Worm (Caenorhabditis elegans) whole organism, late embryonic: ENCODE measurements around the gene sax-2.

ENCODE experiments used
- C38D4.7 ChIP-seq: fragments of 200-800 bp; sonication (Bioruptor generic); optimal IDR thresholded peaks from 2 replicates; lab custom pipeline; 2018; ENCODE audit warnings: mild to moderate bottlenecking, missing genetic modification characterization, moderate library complexity, missing compliant biosample characterization
- K09A11.1 ChIP-seq: sonication (generic microtip); optimal IDR thresholded peaks from 2 replicates; lab custom pipeline; 2017; ENCODE audit warnings: antibody characterized with exemption, mild to moderate bottlenecking, missing genetic modification characterization, missing compliant biosample characterization; ENCODE audit not compliant: insufficient read depth
- T23F11.4 ChIP-seq: fragments of 200-800 bp; sonication (Bioruptor generic); optimal IDR thresholded peaks from 2 replicates; lab custom pipeline; 2018; ENCODE audit warnings: mild to moderate bottlenecking, missing genetic modification characterization, missing compliant biosample characterization
- Y22D7AL.16 ChIP-seq: sonication (generic microtip); optimal IDR thresholded peaks from 2 replicates; lab custom pipeline; 2016; ENCODE audit warnings: missing genetic modification characterization, missing compliant biosample characterization
- ahr-1 ChIP-seq: sonication (generic microtip); optimal IDR thresholded peaks from 2 replicates; lab custom pipeline; 2016; ENCODE audit warnings: missing genetic modification characterization, missing compliant biosample characterization
- ceh-19 ChIP-seq: fragments of 200-800 bp; sonication (Bioruptor generic); optimal IDR thresholded peaks from 2 replicates; lab custom pipeline; 2018; ENCODE audit warnings: mild to moderate bottlenecking, missing genetic modification characterization, missing compliant biosample characterization
- ceh-2 ChIP-seq: sonication (generic microtip); optimal IDR thresholded peaks from 2 replicates; lab custom pipeline; 2016; ENCODE audit warnings: missing genotype, missing genetic modification characterization, missing compliant biosample characterization
- ceh-22 ChIP-seq: sonication (generic microtip); optimal IDR thresholded peaks from 2 replicates; lab custom pipeline; 2017; ENCODE audit warnings: missing biosample characterization, missing genetic modification characterization
- ceh-31 ChIP-seq: sonication (generic microtip); optimal IDR thresholded peaks from 2 replicates; lab custom pipeline; 2016; ENCODE audit warnings: missing genetic modification characterization, missing compliant biosample characterization
- ceh-45 ChIP-seq: fragments of 200-800 bp; sonication (Bioruptor generic); IDR thresholded peaks from 2 replicates; pipeline ENCODE4 v1.3.6; 2022; ENCODE audit warnings: missing genetic modification reagents, missing genetic modification characterization, missing compliant biosample characterization
- ceh-48 ChIP-seq: sonication (generic microtip); optimal IDR thresholded peaks from 2 replicates; lab custom pipeline; 2016; ENCODE audit warnings: missing genetic modification characterization, inconsistent platforms, missing compliant biosample characterization
- ceh-9 ChIP-seq: sonication (generic microtip); optimal IDR thresholded peaks from 2 replicates; lab custom pipeline; 2016; ENCODE audit warnings: mild to moderate bottlenecking, missing genetic modification characterization, inconsistent platforms, missing compliant biosample characterization
- dmd-4 ChIP-seq: sonication (generic microtip); optimal IDR thresholded peaks from 2 replicates; lab custom pipeline; 2016; ENCODE audit warnings: borderline replicate concordance, missing genetic modification characterization, missing compliant biosample characterization
- elt-2 ChIP-seq: sonication (generic microtip); optimal IDR thresholded peaks from 2 replicates; lab custom pipeline; 2016; ENCODE audit warnings: missing genetic modification reagents, missing genetic modification characterization, missing compliant biosample characterization
- ets-4 ChIP-seq: sonication (generic microtip); optimal IDR thresholded peaks from 2 replicates; lab custom pipeline; 2016; ENCODE audit warnings: missing genetic modification characterization, missing compliant biosample characterization
- fax-1 ChIP-seq: sonication (generic microtip); optimal IDR thresholded peaks from 2 replicates; lab custom pipeline; 2016; ENCODE audit warnings: missing genotype, missing genetic modification characterization, missing compliant biosample characterization
- fkh-10 ChIP-seq: fragments of 150-350 bp; optimal IDR thresholded peaks from 2 replicates; lab custom pipeline; 2014; ENCODE audit warnings: missing biosample characterization, missing genetic modification reagents, missing genetic modification characterization
- fkh-6 ChIP-seq: sonication (generic microtip); optimal IDR thresholded peaks from 2 replicates; lab custom pipeline; 2016; ENCODE audit warnings: missing genetic modification characterization, missing compliant biosample characterization
- hlh-8 ChIP-seq: sonication (generic microtip); optimal IDR thresholded peaks from 2 replicates; lab custom pipeline; 2016; ENCODE audit warnings: missing genotype, missing genetic modification characterization, missing compliant biosample characterization
- lim-6 ChIP-seq: sonication (generic microtip); optimal IDR thresholded peaks from 2 replicates; lab custom pipeline; 2016; ENCODE audit warnings: missing genetic modification characterization, missing compliant biosample characterization
- madf-2 ChIP-seq: sonication (generic microtip); optimal IDR thresholded peaks from 2 replicates; lab custom pipeline; 2017; ENCODE audit warnings: missing genetic modification characterization, missing compliant biosample characterization
- mec-3 ChIP-seq: sonication (generic microtip); optimal IDR thresholded peaks from 2 replicates; lab custom pipeline; 2016; ENCODE audit warnings: borderline replicate concordance, missing genetic modification characterization, missing compliant biosample characterization
- nfya-1 ChIP-seq: sonication (generic microtip); optimal IDR thresholded peaks from 2 replicates; lab custom pipeline; 2017; ENCODE audit warnings: missing genetic modification characterization, mild to moderate bottlenecking, missing compliant biosample characterization, antibody characterized with exemption, moderate library complexity
- nhr-232 ChIP-seq: sonication (generic microtip); optimal IDR thresholded peaks from 2 replicates; lab custom pipeline; 2016; ENCODE audit warnings: missing genetic modification characterization, missing compliant biosample characterization
- npax-4 ChIP-seq: sonication (generic microtip); optimal IDR thresholded peaks from 2 replicates; lab custom pipeline; 2016; ENCODE audit warnings: missing genetic modification characterization, missing compliant biosample characterization
- pat-9 ChIP-seq: fragments of 200-800 bp; sonication (Bioruptor generic); optimal IDR thresholded peaks from 2 replicates; lab custom pipeline; 2018; ENCODE audit warnings: mild to moderate bottlenecking, missing genetic modification characterization, moderate library complexity, missing compliant biosample characterization
- pha-2 ChIP-seq: sonication (generic microtip); optimal IDR thresholded peaks from 2 replicates; lab custom pipeline; 2017; ENCODE audit warnings: mild to moderate bottlenecking, missing genetic modification characterization, missing compliant biosample characterization
- pha-4 ChIP-seq: fragments of 150-350 bp; optimal IDR thresholded peaks from 2 replicates; lab custom pipeline; 2018; ENCODE audit warnings: missing biosample characterization, missing genetic modification reagents, missing genetic modification characterization
- pros-1 ChIP-seq: fragments of 150-350 bp; optimal IDR thresholded peaks from 2 replicates; lab custom pipeline; 2014; ENCODE audit warnings: missing biosample characterization, missing genetic modification reagents, missing genetic modification characterization
- ref-2 ChIP-seq: sonication (generic microtip); optimal IDR thresholded peaks from 2 replicates; lab custom pipeline; 2016; ENCODE audit warnings: missing genetic modification characterization, missing compliant biosample characterization
- sdc-2 ChIP-seq: sonication (generic microtip); optimal IDR thresholded peaks from 2 replicates; lab custom pipeline; 2016; ENCODE audit warnings: missing genotype, missing genetic modification characterization, missing compliant biosample characterization
- sox-2 ChIP-seq: fragments of 200-800 bp; sonication (Bioruptor generic); IDR thresholded peaks from 2 replicates; pipeline ENCODE4 v1.3.6; 2022; ENCODE audit warnings: missing genetic modification reagents, missing genetic modification characterization, missing compliant biosample characterization
- sox-4 ChIP-seq: sonication (generic microtip); optimal IDR thresholded peaks from 2 replicates; lab custom pipeline; 2017; ENCODE audit warnings: mild to moderate bottlenecking, missing genetic modification characterization, inconsistent platforms, missing compliant biosample characterization
- tbx-2 ChIP-seq: sonication (generic microtip); optimal IDR thresholded peaks from 2 replicates; lab custom pipeline; 2016; ENCODE audit warnings: missing genetic modification characterization, missing compliant biosample characterization
- tbx-7 ChIP-seq: sonication (generic microtip); optimal IDR thresholded peaks from 2 replicates; lab custom pipeline; 2016; ENCODE audit warnings: missing genotype, missing genetic modification characterization, missing compliant biosample characterization
- unc-42 ChIP-seq: sonication (generic microtip); optimal IDR thresholded peaks from 2 replicates; lab custom pipeline; 2016; ENCODE audit warnings: missing genotype, missing genetic modification characterization, missing compliant biosample characterization
- unc-55 ChIP-seq: sonication (generic microtip); optimal IDR thresholded peaks from 2 replicates; lab custom pipeline; 2017; ENCODE audit warnings: missing biosample characterization, missing genetic modification reagents, missing genetic modification characterization
- zip-5 ChIP-seq: sonication (generic microtip); optimal IDR thresholded peaks from 2 replicates; lab custom pipeline; 2016; ENCODE audit warnings: missing genetic modification characterization, missing compliant biosample characterization

sax-2 gene

DNA sequence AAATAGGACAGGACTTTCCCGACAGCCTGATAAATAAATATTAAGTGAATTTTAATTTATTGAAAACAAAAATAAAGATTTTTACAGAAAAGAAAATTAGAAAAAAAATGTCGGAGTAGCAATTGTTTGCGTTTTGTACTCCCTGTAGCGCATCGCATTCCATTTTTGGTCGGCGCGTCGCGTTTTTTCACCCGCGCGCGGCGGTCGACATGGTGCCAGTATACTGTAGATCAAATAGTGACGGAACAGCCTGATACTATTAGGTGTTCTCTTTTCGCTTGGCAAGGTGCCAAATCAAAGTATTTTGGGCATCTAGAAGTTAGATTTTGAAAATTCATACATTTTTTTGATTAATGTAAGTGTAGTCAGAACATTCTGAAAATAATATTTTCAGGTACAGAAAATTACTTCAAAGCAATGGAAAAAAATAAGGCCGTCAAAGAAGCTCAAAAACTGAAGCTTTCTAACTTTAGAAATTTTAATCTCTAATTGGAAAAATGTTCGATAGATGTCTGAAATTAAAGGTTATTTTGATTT lies 10.7 kb upstream of the sax-2 start:
- TF ChIP-seq ceh-22 (no peak), ahr-1 (tag; lab: Kevin White, UChicago) (no peak), K09A11.1 (tag; lab: Kevin White, UChicago) (no peak), sox-4 (tag; lab: Kevin White, UChicago) (no peak), nfya-1 (tag; lab: Kevin White, UChicago) (no peak), unc-55 (GFP tag; lab: Kevin White, UChicago) (no peak), nhr-232 (no peak), dmd-4 (tag; lab: Kevin White, UChicago) (no peak), sdc-2 (no peak), pros-1 (no peak), hlh-8 (no peak), unc-42 (tag; lab: Kevin White, UChicago) (no peak), pat-9 (tag; lab: Kevin White, UChicago) (no peak), ceh-9 (tag; lab: Kevin White, UChicago) (no peak)

ce11 chrIII:5099500-5099899 lies 10.0 kb upstream of the sax-2 start:
- TF ChIP-seq lim-6 (tag; lab: Kevin White, UChicago) (no peak), Y22D7AL.16 (tag; lab: Kevin White, UChicago) (no peak), C38D4.7 (GFP tag; lab: Kevin White, UChicago) (no peak), T23F11.4 (no peak)

- TF ChIP-seq unc-42 (tag; lab: Kevin White, UChicago) (peak; percentile 12), ceh-19 (GFP tag; lab: Kevin White, UChicago) (peak; percentile 15), ceh-31 (tag; lab: Kevin White, UChicago) (peak; percentile 76), sox-2 (GFP tag; lab: Robert Waterston, UW) (no peak), tbx-2 (tag; lab: Kevin White, UChicago) (peak; percentile 37), nfya-1 (tag; lab: Kevin White, UChicago) (peak; percentile 1), mec-3 (no peak), hlh-8 (peak; percentile 6), pha-2 (tag; lab: Kevin White, UChicago) (peak; percentile 2), Y22D7AL.16 (tag; lab: Kevin White, UChicago) (no peak), ceh-45 (GFP tag; lab: Robert Waterston, UW) (no peak), ceh-48 (tag; lab: Kevin White, UChicago) (peak; percentile 71), zip-5 (peak; percentile 19), npax-4 (tag; lab: Kevin White, UChicago) (no peak), madf-2 (no peak), ets-4 (peak; percentile 77), fkh-6 (tag; lab: Kevin White, UChicago) (no peak), elt-2 (tag; lab: Kevin White, UChicago) (peak; percentile 31), fax-1 (peak; percentile 4), ceh-2 (peak; percentile 45)
Measured at ce11 chrIII:5102616-5103015, 6.9 kb upstream of the sax-2 start, which contains the start of gene F54D8.6. TSS of gene F54D8.6 (plus strand) at chrIII:5102985.

- TF ChIP-seq fkh-10 (GFP tag; lab: Kevin White, UChicago) (no peak), ceh-19 (GFP tag; lab: Kevin White, UChicago) (no peak), ref-2 (tag; lab: Kevin White, UChicago) (no peak), tbx-7 (tag; lab: Kevin White, UChicago) (no peak), ceh-31 (tag; lab: Kevin White, UChicago) (no peak), nhr-232 (no peak), pha-4 (tag; lab: Kevin White, UChicago) (no peak)
Measured at ce11 chrIII:5105485-5105884, 4.0 kb upstream of the sax-2 start.
